Worm (Caenorhabditis elegans) whole organism, L2 larva: Measurements from ENCODE around the gene idpp-7.

Experiments used
- nhr-237 ChIP-seq: fragments of 150-350 bp; optimal IDR thresholded peaks from 2 replicates; lab custom pipeline; 2014; ENCODE audit warnings: missing biosample characterization, missing genetic modification characterization
- snpc-4 ChIP-seq: fragments of 150-350 bp; optimal IDR thresholded peaks from 2 replicates; lab custom pipeline; 2014; ENCODE audit warnings: missing biosample characterization, missing genetic modification characterization
- unc-39 ChIP-seq: fragments of 150-350 bp; optimal IDR thresholded peaks from 2 replicates; lab custom pipeline; 2014; ENCODE audit warnings: missing biosample characterization, missing genetic modification characterization

ce11 chrIV:12721106-12721505 lies 1.3 kb downstream of the idpp-7 start, which contains the start of gene T23F6.2:
- no peak for TF ChIP-seq snpc-4 (tag; lab: Kevin White, UChicago)
- TF ChIP-seq nhr-237 (tag; lab: Kevin White, UChicago) = no peak
- no peak for TF ChIP-seq unc-39 (tag; lab: Kevin White, UChicago)
